Worm (Caenorhabditis elegans) whole organism, L2 larva: ENCODE results near the gene R74.2.

Experiments used
- blmp-1 ChIP-seq: sonication (generic microtip); optimal IDR thresholded peaks from 2 replicates; lab custom pipeline; 2017; ENCODE audit warnings: missing genetic modification characterization, mild to moderate bottlenecking, missing compliant biosample characterization, antibody characterized with exemption, moderate library complexity; ENCODE audit not compliant: insufficient read depth
- lsy-2 ChIP-seq, 2 experiments: fragments of 150-350 bp in 1 of 2; sonication (generic microtip) in 1 of 2; optimal IDR thresholded peaks; 2 replicates each; lab custom pipeline; 2014 to 2017; ENCODE audit warnings: missing biosample characterization in 2 of 2, missing genetic modification characterization in 2 of 2
- nhr-25 ChIP-seq: fragments of 150-350 bp; sonication (generic microtip); optimal IDR thresholded peaks from 3 replicates; lab custom pipeline; 2014; ENCODE audit warnings: missing biosample characterization, missing genetic modification characterization
- nhr-6 ChIP-seq: fragments of 150-350 bp; optimal IDR thresholded peaks from 2 replicates; lab custom pipeline; 2014; ENCODE audit warnings: missing biosample characterization, missing genetic modification characterization

ce11 chrIII:4228841-4229240, 40.9 kb downstream of the R74.2 start, which contains the start of gene F43C1.5:
- no peak for TF ChIP-seq nhr-6 (tag; lab: Kevin White, UChicago)
- TF ChIP-seq lsy-2 (tag; optimal IDR thresholded peaks at IDR 0.05; lab: Kevin White, UChicago) = no peak
- TF ChIP-seq blmp-1 (tag; lab: Kevin White, UChicago) = no peak
- TF ChIP-seq nhr-25 (tag; lab: Kevin White, UChicago) = no peak
